Fruit fly (Drosophila melanogaster): ENCODE measurements around the gene CG10376.

Gene CG10376

DNA sequence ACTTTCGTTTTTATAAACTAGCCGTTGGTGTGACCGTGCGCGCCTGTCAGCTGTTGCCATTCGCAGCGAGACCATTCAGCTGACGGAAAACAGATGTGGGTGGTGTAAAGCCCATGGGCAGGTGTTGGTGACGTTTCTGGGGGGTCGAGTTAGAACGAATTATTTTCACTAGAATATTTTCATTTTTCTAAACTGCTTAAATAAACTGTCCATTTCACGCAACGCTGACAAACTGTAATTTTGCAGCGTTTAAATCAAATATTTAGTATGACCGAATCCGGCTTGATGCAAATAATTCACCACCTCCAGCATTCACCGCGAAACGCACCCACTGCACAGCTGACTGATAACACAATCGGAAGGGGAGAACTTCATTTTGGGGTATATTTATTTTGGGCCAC lies 7.5 kb downstream of the CG10376 start, which contains the start of the genes CG10383 and CG10338 (continued):
- peak; percentile 89 for TF ChIP-seq Eip93F (GFP tag; optimal IDR thresholded peaks at IDR 0.05)
- TF ChIP-seq Eip75B (GFP tag; optimal IDR thresholded peaks at IDR 0.05): peak; percentile 86
- peak; percentile 22 for TF ChIP-seq fd59A (GFP tag; optimal IDR thresholded peaks at IDR 0.05)
- peak; percentile 93 for TF ChIP-seq cyc (GFP tag; optimal IDR thresholded peaks at IDR 0.05)
- TF ChIP-seq Sox15 (GFP tag; optimal IDR thresholded peaks at IDR 0.05): peak; percentile 84
- peak; percentile 82 for TF ChIP-seq Lpt (GFP tag; optimal IDR thresholded peaks at IDR 0.05)
- TF ChIP-seq CG31627 (GFP tag; optimal IDR thresholded peaks at IDR 0.05): peak; percentile 93
- no peak for TF ChIP-seq CG6808 (GFP tag; optimal IDR thresholded peaks at IDR 0.05)
- TF ChIP-seq Ets96B (tag; optimal IDR thresholded peaks at IDR 0.05): peak; percentile 63
- peak; percentile 85 for TF ChIP-seq dac (GFP tag; optimal IDR thresholded peaks at IDR 0.05)
- peak; percentile 95 for TF ChIP-seq CG6163 (GFP tag; IDR thresholded peaks at IDR 0.05)
- TF ChIP-seq fkh (GFP tag; optimal IDR thresholded peaks at IDR 0.05): peak; percentile 31
- TF ChIP-seq spab (GFP tag; optimal IDR thresholded peaks at IDR 0.05): peak; percentile 41
- TF ChIP-seq OdsH (GFP tag; optimal IDR thresholded peaks at IDR 0.05): peak; percentile 89
- peak; percentile 86 for TF ChIP-seq CG6792 (GFP tag; optimal IDR thresholded peaks at IDR 0.05)
- TF ChIP-seq Gug (GFP tag; IDR thresholded peaks at IDR 0.05): peak; percentile 86
- TF ChIP-seq Hr38 (GFP tag; optimal IDR thresholded peaks at IDR 0.05): peak; percentile 74
- peak; percentile 77 for TF ChIP-seq fd85E (GFP tag; optimal IDR thresholded peaks at IDR 0.05)
- peak; percentile 89 for TF ChIP-seq acj6 (GFP tag; optimal IDR thresholded peaks at IDR 0.05)
- TF ChIP-seq CG11294 (GFP tag; IDR thresholded peaks at IDR 0.05): peak; percentile 87
- TF ChIP-seq Met (GFP tag; optimal IDR thresholded peaks at IDR 0.05): peak; percentile 90
- TF ChIP-seq ss (GFP tag; optimal IDR thresholded peaks at IDR 0.05): peak; percentile 30 to 33
- peak; percentile 75 for TF ChIP-seq vri (GFP tag; optimal IDR thresholded peaks at IDR 0.05)
- peak; percentile 88 for TF ChIP-seq topi (GFP tag; optimal IDR thresholded peaks at IDR 0.05)
- TF ChIP-seq net (GFP tag; optimal IDR thresholded peaks at IDR 0.05): peak; percentile 83
- TF ChIP-seq Hr39 (GFP tag; optimal IDR thresholded peaks at IDR 0.05): peak; percentile 93

DNA sequence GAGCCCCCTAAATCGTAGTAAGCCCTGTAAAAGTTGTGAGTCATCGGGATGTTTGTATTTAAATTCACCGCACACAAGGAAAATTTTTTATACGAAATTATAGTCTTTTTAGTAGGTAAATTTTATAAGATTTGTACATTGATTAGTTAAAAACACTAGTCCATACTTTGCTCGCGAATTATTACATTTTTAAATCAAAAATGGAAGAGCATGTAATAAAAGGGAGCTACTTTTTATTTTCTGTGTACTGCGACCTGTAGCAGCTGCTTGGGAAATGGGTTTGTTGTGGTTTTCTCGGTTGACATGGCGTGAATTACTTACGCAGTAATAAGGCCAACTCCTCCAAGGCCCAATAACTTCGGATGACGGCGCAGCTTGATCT lies 8.2 kb downstream of the CG10376 start:
- TF ChIP-seq CG11294 (GFP tag; IDR thresholded peaks at IDR 0.05): no peak
- no peak for TF ChIP-seq fd85E (GFP tag; optimal IDR thresholded peaks at IDR 0.05)
- peak; percentile 46 for TF ChIP-seq lz (GFP tag; optimal IDR thresholded peaks at IDR 0.05)
- TF ChIP-seq OdsH (GFP tag; optimal IDR thresholded peaks at IDR 0.05): peak; percentile 66
- peak; percentile 58 for TF ChIP-seq Eip75B (GFP tag; optimal IDR thresholded peaks at IDR 0.05)
- peak in 1 of 2 experiments; percentile 28 for TF ChIP-seq salr (GFP tag; optimal IDR thresholded peaks at IDR 0.05)
- TF ChIP-seq achi (GFP tag; optimal IDR thresholded peaks at IDR 0.05): peak; percentile 48
- TF ChIP-seq CG4318 (GFP tag; optimal IDR thresholded peaks at IDR 0.05): peak; percentile 24
- TF ChIP-seq fd59A (GFP tag; optimal IDR thresholded peaks at IDR 0.05): no peak
- TF ChIP-seq CG7368 (GFP tag; optimal IDR thresholded peaks at IDR 0.05): no peak
- TF ChIP-seq CG8319 (GFP tag; optimal IDR thresholded peaks at IDR 0.05): no peak
- TF ChIP-seq ss (GFP tag; optimal IDR thresholded peaks at IDR 0.05): no peak
- TF ChIP-seq Sox15 (GFP tag; optimal IDR thresholded peaks at IDR 0.05): no peak
- no peak for TF ChIP-seq spab (GFP tag; optimal IDR thresholded peaks at IDR 0.05)
- TF ChIP-seq svp (GFP tag): no peak
- peak; percentile 65 for TF ChIP-seq Hr4 (GFP tag; optimal IDR thresholded peaks at IDR 0.05)
- peak; percentile 59 for TF ChIP-seq CG15336 (GFP tag; IDR thresholded peaks at IDR 0.05)
- TF ChIP-seq Lpt (GFP tag; optimal IDR thresholded peaks at IDR 0.05): peak; percentile 13
- peak; percentile 58 for TF ChIP-seq Ets96B (tag; optimal IDR thresholded peaks at IDR 0.05)
- TF ChIP-seq CG32006 (GFP tag; optimal IDR thresholded peaks at IDR 0.05): peak; percentile 66
- TF ChIP-seq Blimp-1 (GFP tag; optimal IDR thresholded peaks at IDR 0.05): no peak
- TF ChIP-seq CG6276 (GFP tag; optimal IDR thresholded peaks at IDR 0.05): no peak
- no peak for TF ChIP-seq CG6854 (GFP tag; optimal IDR thresholded peaks at IDR 0.05)
- no peak for TF ChIP-seq dsx (GFP tag; optimal IDR thresholded peaks at IDR 0.05; ENCODE audit: poor library complexity, severe bottlenecking)
- TF ChIP-seq CG1621 (tag; optimal IDR thresholded peaks at IDR 0.05): no peak
- no peak for TF ChIP-seq vri (GFP tag; optimal IDR thresholded peaks at IDR 0.05)
- peak; percentile 9 for TF ChIP-seq CG11762 (GFP tag; optimal IDR thresholded peaks at IDR 0.05; ENCODE audit: insufficient read depth)
- TF ChIP-seq CG10669 (GFP tag; optimal IDR thresholded peaks at IDR 0.05): peak; percentile 27
- TF ChIP-seq CG3919 (GFP tag; optimal IDR thresholded peaks at IDR 0.05): peak; percentile 43
- TF ChIP-seq CG34406 (GFP tag; optimal IDR thresholded peaks at IDR 0.05): peak; percentile 35
- TF ChIP-seq CG31627 (GFP tag; optimal IDR thresholded peaks at IDR 0.05): peak; percentile 39
- TF ChIP-seq net (GFP tag; optimal IDR thresholded peaks at IDR 0.05): peak; percentile 43
- peak; percentile 53 for TF ChIP-seq CG10631 (GFP tag; optimal IDR thresholded peaks at IDR 0.05)
- TF ChIP-seq Sox14 (GFP tag; optimal IDR thresholded peaks at IDR 0.05): peak; percentile 51
- TF ChIP-seq CG6163 (GFP tag; IDR thresholded peaks at IDR 0.05): peak; percentile 84
- TF ChIP-seq dac (GFP tag; optimal IDR thresholded peaks at IDR 0.05): no peak
- TF ChIP-seq Hr39 (GFP tag; optimal IDR thresholded peaks at IDR 0.05): peak; percentile 44
- TF ChIP-seq Eip78C (GFP tag): peak; percentile 83
- TF ChIP-seq Met (GFP tag; optimal IDR thresholded peaks at IDR 0.05): no peak
